Worm (Caenorhabditis elegans): Measurements from ENCODE around the gene cct-3.

ce11 chrII:2236352-2236751, 3.0 kb downstream of the cct-3 start:
- no peak for TF ChIP-seq lsy-2 (tag; optimal IDR thresholded peaks at IDR 0.05)
- no peak for TF ChIP-seq nhr-77 (tag; optimal IDR thresholded peaks at IDR 0.05)
- TF ChIP-seq mdl-1 (tag; optimal IDR thresholded peaks at IDR 0.05): no peak
- no peak for TF ChIP-seq Y105C5A.15 (GFP tag; IDR thresholded peaks at IDR 0.05)
- TF ChIP-seq ama-1 (optimal IDR thresholded peaks at IDR 0.05): no peak
- TF ChIP-seq unc-130 (GFP tag; optimal IDR thresholded peaks at IDR 0.05): no peak
- TF ChIP-seq F44E2.7 (GFP tag; IDR thresholded peaks at IDR 0.05): no peak
- TF ChIP-seq mdt-29 (GFP tag; IDR thresholded peaks at IDR 0.05): no peak
- TF ChIP-seq F49E8.2 (tag; optimal IDR thresholded peaks at IDR 0.05; ENCODE audit: borderline replicate concordance): no peak
- no peak for TF ChIP-seq daf-16 (GFP tag; optimal IDR thresholded peaks at IDR 0.05)
- TF ChIP-seq daf-16 (tag; optimal IDR thresholded peaks at IDR 0.05): no peak
- TF ChIP-seq snpc-4 (tag; optimal IDR thresholded peaks at IDR 0.05): no peak
- TF ChIP-seq egl-27 (tag; optimal IDR thresholded peaks at IDR 0.05): no peak
- no peak for TF ChIP-seq nhr-28 (tag; optimal IDR thresholded peaks at IDR 0.05)

Data from whole organism, L4 larva.